Fruit fly (Drosophila melanogaster): ENCODE data around the gene pigs.

dm6 chrX:6702591-6702990, 102.7 kb downstream of the pigs start:
- TF ChIP-seq CG6276 (GFP tag; optimal IDR thresholded peaks at IDR 0.05): peak; percentile 53
- peak; percentile 37 for TF ChIP-seq fkh (GFP tag; optimal IDR thresholded peaks at IDR 0.05)

All from whole organism, prepupa.